Worm (Caenorhabditis elegans): Measurements from ENCODE around the gene acdh-12.

DNA sequence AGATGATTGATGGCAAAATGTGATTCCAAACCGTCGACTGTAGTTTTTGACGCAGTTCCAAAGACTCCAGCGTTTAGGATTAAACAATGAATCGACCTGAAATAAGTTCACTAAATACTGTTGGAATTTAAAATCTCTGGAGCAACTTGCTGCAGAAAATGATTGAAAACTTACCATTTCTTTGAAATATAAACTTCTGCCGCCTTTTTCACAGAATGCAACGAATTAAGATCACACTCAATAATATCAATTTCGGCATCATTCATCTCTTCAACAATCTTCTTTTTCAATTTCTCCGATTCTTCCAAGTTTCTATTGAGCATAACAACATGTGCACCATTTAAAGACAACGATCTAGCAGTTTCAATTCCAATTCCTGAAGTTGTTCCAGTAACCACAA is 12.2 kb upstream of the acdh-12 start:
- TF ChIP-seq egl-27 (tag; optimal IDR thresholded peaks at IDR 0.05) (no peak), lsy-12 (tag; optimal IDR thresholded peaks at IDR 0.05) (no peak), unc-39 (tag; optimal IDR thresholded peaks at IDR 0.05) (no peak), ama-1 (optimal IDR thresholded peaks at IDR 0.05) (no peak), elt-3 (tag; optimal IDR thresholded peaks at IDR 0.05) (no peak), fkh-10 (GFP tag; optimal IDR thresholded peaks at IDR 0.05) (no peak), zag-1 (tag; optimal IDR thresholded peaks at IDR 0.05) (no peak), nhr-76 (tag; optimal IDR thresholded peaks at IDR 0.05) (no peak), fos-1 (tag; optimal IDR thresholded peaks at IDR 0.05) (no peak)

All from whole organism, L3 larva.